Worm (Caenorhabditis elegans) whole organism, early embryonic: Measurements from ENCODE around the gene cutl-21.

Source experiments
- B0310.2 ChIP-seq: sonication (generic microtip); optimal IDR thresholded peaks from 2 replicates; lab custom pipeline; 2016; ENCODE audit warnings: mild to moderate bottlenecking, missing genetic modification characterization, missing compliant biosample characterization
- F13C5.2 ChIP-seq: sonication (generic microtip); optimal IDR thresholded peaks from 2 replicates; lab custom pipeline; 2017; ENCODE audit warnings: mild to moderate bottlenecking, missing genetic modification characterization, inconsistent platforms, missing compliant biosample characterization
- aly-1 ChIP-seq: sonication (generic microtip); optimal IDR thresholded peaks from 2 replicates; lab custom pipeline; 2016; ENCODE audit warnings: missing genetic modification characterization, missing compliant biosample characterization
- ama-1 ChIP-seq: fragments of 150-350 bp; optimal IDR thresholded peaks from 2 replicates; lab custom pipeline; 2014
- ceh-13 ChIP-seq: fragments of 200-800 bp; sonication (Bioruptor generic); optimal IDR thresholded peaks from 2 replicates; lab custom pipeline; 2018; ENCODE audit warnings: mild to moderate bottlenecking, missing genetic modification characterization, missing compliant biosample characterization
- ceh-36 ChIP-seq: sonication (generic microtip); optimal IDR thresholded peaks from 2 replicates; lab custom pipeline; 2016; ENCODE audit warnings: missing genetic modification characterization, inconsistent platforms, missing compliant biosample characterization
- ets-7 ChIP-seq: sonication (generic microtip); optimal IDR thresholded peaks from 2 replicates; lab custom pipeline; 2016; ENCODE audit warnings: missing genotype, missing genetic modification characterization, missing compliant biosample characterization
- flt-1 ChIP-seq: fragments of 200-800 bp; sonication (Bioruptor generic); IDR thresholded peaks from 2 replicates; pipeline ENCODE4 v1.3.6; 2022; ENCODE audit warnings: missing genetic modification characterization, missing compliant biosample characterization
- hmbx-1 ChIP-seq: sonication (generic microtip); optimal IDR thresholded peaks from 2 replicates; lab custom pipeline; 2016; ENCODE audit warnings: mild to moderate bottlenecking, missing genetic modification characterization, missing compliant biosample characterization
- hmg-4 ChIP-seq: fragments of 200-800 bp; sonication (Bioruptor generic); optimal IDR thresholded peaks from 2 replicates; lab custom pipeline; 2018; ENCODE audit warnings: mild to moderate bottlenecking, missing genetic modification characterization, missing compliant biosample characterization
- hnd-1 ChIP-seq: sonication (generic microtip); optimal IDR thresholded peaks from 2 replicates; lab custom pipeline; 2016; ENCODE audit warnings: missing genetic modification characterization, missing compliant biosample characterization
- pes-1 ChIP-seq: fragments of 200-800 bp; sonication (Bioruptor generic); IDR thresholded peaks from 2 replicates; pipeline ENCODE4 v1.3.6; 2022; ENCODE audit warnings: missing genetic modification reagents, missing genetic modification characterization, missing compliant biosample characterization
- scrt-1 ChIP-seq: fragments of 200-800 bp; sonication (Bioruptor generic); IDR thresholded peaks from 2 replicates; pipeline ENCODE4 v1.3.6; 2022; ENCODE audit warnings: missing genetic modification characterization, missing compliant biosample characterization
- sea-1 ChIP-seq: fragments of 200-800 bp; sonication (Bioruptor generic); conservative IDR thresholded peaks from 2 replicates; pipeline ENCODE4 v1.3.6; 2022; ENCODE audit warnings: missing genetic modification characterization, missing compliant biosample characterization
- tbx-11 ChIP-seq: fragments of 200-800 bp; sonication (Bioruptor generic); IDR thresholded peaks from 2 replicates; pipeline ENCODE4 v1.3.6; 2022; ENCODE audit warnings: missing genetic modification characterization, missing compliant biosample characterization
- tbx-37 ChIP-seq: fragments of 200-800 bp; sonication (Bioruptor generic); conservative IDR thresholded peaks from 2 replicates; pipeline ENCODE4 v1.3.6; 2022; ENCODE audit warnings: missing genetic modification reagents, missing genetic modification characterization, missing compliant biosample characterization
- tra-4 ChIP-seq: sonication (generic microtip); optimal IDR thresholded peaks from 2 replicates; lab custom pipeline; 2017; ENCODE audit warnings: missing genetic modification characterization, missing compliant biosample characterization

Gene cutl-21

DNA sequence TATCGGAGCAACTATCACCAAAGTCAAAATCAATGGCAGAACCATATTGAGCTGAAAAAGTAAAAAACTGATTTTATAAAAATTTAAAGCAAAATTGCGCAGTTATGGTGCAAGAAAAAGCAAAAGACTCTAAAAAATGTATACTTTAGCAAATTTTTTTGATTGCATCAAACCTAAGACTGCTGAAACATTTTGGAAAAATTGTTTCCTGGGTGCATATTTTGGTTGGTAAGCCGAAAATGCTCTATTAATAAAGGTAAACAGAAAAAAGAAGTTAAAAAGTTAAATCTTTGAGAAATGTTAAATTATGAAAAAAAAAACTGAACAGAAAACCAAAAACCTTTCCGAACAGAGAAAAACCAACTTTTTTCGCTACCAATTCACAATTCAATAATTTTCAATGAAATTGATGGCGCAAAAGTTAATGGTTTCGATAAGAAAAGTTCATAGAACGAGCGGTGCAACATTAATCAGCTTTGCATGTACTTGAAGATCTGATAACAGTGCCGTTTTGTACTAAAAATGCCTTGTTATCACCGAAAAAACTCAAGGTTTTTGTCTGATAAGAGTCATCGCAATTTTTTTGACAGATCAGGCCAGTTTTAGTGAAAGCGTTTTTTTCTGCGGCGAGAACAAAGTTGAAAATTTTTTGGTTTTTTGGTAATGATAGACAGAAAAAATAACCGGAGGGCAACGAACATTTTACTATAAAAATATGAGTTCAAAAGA lies 26.0 kb upstream of the cutl-21 start, which contains the start of gene abhd-3.2:
abhd-3.2 (minus strand) TSS at position 51 of the 729 bp plus-strand sequence.
- TF ChIP-seq aly-1 (no peak), tra-4 (tag; lab: Kevin White, UChicago) (no peak), B0310.2 (tag; lab: Kevin White, UChicago) (no peak), flt-1 (GFP tag; lab: Robert Waterston, UW) (no peak), hmg-4 (no peak), pes-1 (GFP tag; lab: Robert Waterston, UW) (no peak), ets-7 (tag; lab: Kevin White, UChicago) (no peak), ceh-36 (tag; lab: Kevin White, UChicago) (no peak)

DNA sequence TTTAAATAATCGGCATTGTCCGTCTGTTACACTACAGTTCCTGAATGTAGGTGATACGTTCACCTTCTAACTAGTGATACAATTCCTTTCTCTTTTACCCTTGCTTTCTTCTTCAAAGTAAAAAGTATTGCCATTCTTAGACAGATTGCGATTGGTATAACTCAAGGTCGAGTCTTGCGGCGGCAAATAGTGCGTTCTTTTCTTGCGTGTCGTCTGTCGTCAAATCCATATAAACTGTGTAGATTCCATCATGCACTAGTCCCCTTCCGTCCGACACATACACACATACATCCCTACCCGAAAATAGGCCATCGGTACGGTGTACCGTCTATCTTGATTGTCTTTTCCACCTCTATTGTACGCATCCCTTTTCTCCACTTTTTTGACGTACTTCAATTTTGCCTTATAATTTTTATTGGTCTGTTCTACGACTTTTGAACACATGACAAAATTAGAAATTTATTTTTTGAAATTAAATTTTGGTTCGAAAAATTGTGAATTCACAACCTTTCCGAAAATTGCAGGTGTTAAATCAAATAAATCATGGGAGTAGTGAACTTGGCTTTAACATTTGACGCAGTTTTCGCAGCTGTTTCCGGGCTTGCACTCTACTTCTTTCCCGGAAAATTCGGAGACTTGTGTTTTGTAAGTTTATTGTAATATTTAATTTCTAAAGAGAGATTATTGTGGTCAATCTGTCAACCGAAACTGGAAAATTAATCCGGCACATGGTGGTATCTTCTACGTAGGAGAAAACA lies 23.7 kb upstream of the cutl-21 start, which contains the start of gene C44C1.1:
C44C1.1 (plus strand) TSS at position 525 of the 758 bp plus-strand sequence.
- TF ChIP-seq ets-7 (tag; lab: Kevin White, UChicago) (no peak), aly-1 (no peak), pes-1 (GFP tag; lab: Robert Waterston, UW) (no peak), hnd-1 (tag; lab: Kevin White, UChicago) (no peak), ama-1 (lab: Kevin White, UChicago) (no peak), scrt-1 (GFP tag; lab: Robert Waterston, UW) (no peak), ceh-36 (tag; lab: Kevin White, UChicago) (no peak), F13C5.2 (no peak), tbx-37 (GFP tag; lab: Robert Waterston, UW) (no peak), tbx-11 (GFP tag; lab: Robert Waterston, UW) (no peak), ceh-13 (GFP tag; lab: Kevin White, UChicago) (no peak), flt-1 (GFP tag; lab: Robert Waterston, UW) (no peak), B0310.2 (tag; lab: Kevin White, UChicago) (no peak), hmbx-1 (no peak), sea-1 (GFP tag; lab: Robert Waterston, UW) (no peak), tra-4 (tag; lab: Kevin White, UChicago) (no peak), hmg-4 (no peak)

ce11 chrX:982598-982997 lies 21.5 kb upstream of the cutl-21 start:
- no peak for TF ChIP-seq ets-7 (tag; lab: Kevin White, UChicago)
- no peak for TF ChIP-seq aly-1
- no peak for TF ChIP-seq tbx-11 (GFP tag; lab: Robert Waterston, UW)
- no peak for TF ChIP-seq hnd-1 (tag; lab: Kevin White, UChicago)
- TF ChIP-seq scrt-1 (GFP tag; lab: Robert Waterston, UW): no peak
- no peak for TF ChIP-seq tra-4 (tag; lab: Kevin White, UChicago)
- no peak for TF ChIP-seq pes-1 (GFP tag; lab: Robert Waterston, UW)
- no peak for TF ChIP-seq hmg-4
- TF ChIP-seq F13C5.2: no peak
- TF ChIP-seq hmbx-1: no peak
- TF ChIP-seq ceh-36 (tag; lab: Kevin White, UChicago): no peak
- no peak for TF ChIP-seq sea-1 (GFP tag; lab: Robert Waterston, UW)
- no peak for TF ChIP-seq ceh-13 (GFP tag; lab: Kevin White, UChicago)
- TF ChIP-seq flt-1 (GFP tag; lab: Robert Waterston, UW): no peak
- TF ChIP-seq B0310.2 (tag; lab: Kevin White, UChicago): no peak
- no peak for TF ChIP-seq tbx-37 (GFP tag; lab: Robert Waterston, UW)
- TF ChIP-seq ama-1 (lab: Kevin White, UChicago): no peak

DNA sequence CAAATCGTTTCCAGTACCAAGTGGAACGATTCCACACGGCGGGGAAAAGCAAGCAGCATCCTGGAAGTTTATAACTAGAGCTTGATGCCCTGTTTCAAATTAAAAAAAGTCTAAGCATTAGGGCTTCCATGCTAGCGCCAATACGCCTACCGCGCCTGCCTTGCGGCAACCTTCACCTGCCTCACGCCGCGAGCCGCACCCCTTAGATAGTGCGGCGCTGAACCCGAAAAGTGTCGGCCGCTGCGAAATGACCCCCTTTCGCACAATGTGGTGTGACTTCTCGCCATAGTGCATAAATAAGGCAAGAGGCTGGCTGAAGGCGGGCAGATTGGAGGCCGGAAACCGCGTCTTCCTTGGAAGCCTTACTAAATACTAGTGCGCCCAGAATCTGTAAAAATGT lies 17.7 kb upstream of the cutl-21 start:
- TF ChIP-seq hmg-4 (peak; percentile 43), pes-1 (GFP tag; lab: Robert Waterston, UW) (peak; percentile 34; the same call in 1 of the 2 replicates), tbx-37 (GFP tag; lab: Robert Waterston, UW) (0 out of 2 replicates have a peak, but pooled peaks have one; percentile 5), ama-1 (lab: Kevin White, UChicago) (no peak)

- TF ChIP-seq hmbx-1: no peak
- TF ChIP-seq tra-4 (tag; lab: Kevin White, UChicago): no peak
Observed at ce11 chrX:991274-991673, 12.9 kb upstream of the cutl-21 start, which contains the start of the genes C09E10.3 and dgk-1. Gene C09E10.3, minus strand, starts transcription at chrX:991374. Gene dgk-1, minus strand, starts transcription at chrX:991456.

DNA sequence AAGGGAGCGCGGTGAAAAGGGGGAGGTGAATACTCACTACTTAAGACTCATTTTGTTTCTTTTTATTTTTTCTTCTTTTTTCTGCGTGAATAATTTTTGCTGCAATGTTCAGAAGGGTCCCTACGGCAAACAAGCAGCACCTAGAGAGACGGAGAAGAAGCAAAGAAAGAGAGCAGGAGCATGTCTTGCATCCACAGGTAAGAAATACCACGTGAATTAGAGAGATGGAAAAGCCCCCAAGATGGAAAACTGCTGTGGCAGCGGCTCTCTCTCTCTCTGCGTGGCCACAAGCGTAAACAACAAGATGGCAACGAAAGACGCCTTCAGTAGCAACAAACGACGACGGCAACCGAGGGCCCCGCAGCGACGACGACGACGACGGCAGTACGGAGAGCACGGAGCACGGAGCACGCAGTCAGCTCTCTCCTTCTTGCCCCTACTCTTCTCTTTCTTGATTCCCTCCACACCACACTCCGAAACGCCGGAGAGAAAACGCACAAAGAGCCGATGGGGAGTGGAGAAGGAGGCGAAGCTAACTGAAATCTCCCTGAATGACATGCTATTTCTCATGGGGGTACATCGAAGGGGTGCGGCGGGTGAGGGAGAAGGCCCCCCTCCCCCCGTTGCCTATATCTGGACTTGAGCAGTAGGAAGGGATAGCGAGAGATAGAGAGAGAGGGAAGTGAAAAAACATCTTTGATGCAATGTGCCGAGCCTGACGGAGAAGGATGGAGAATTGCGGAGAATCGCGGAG lies 11.3 kb upstream of the cutl-21 start:
- TF ChIP-seq pes-1 (GFP tag; lab: Robert Waterston, UW): no peak
- no peak for TF ChIP-seq tbx-11 (GFP tag; lab: Robert Waterston, UW)
- TF ChIP-seq ceh-13 (GFP tag; lab: Kevin White, UChicago): no peak
- no peak for TF ChIP-seq hmbx-1
- peak; percentile 63 for TF ChIP-seq F13C5.2
- TF ChIP-seq ama-1 (lab: Kevin White, UChicago): no peak
- no peak for TF ChIP-seq tra-4 (tag; lab: Kevin White, UChicago)
- no peak for TF ChIP-seq tbx-37 (GFP tag; lab: Robert Waterston, UW)
- TF ChIP-seq ets-7 (tag; lab: Kevin White, UChicago): no peak
- peak; percentile 74 for TF ChIP-seq aly-1
- peak; percentile 51 for TF ChIP-seq hmg-4
- TF ChIP-seq hnd-1 (tag; lab: Kevin White, UChicago): no peak
- no peak for TF ChIP-seq flt-1 (GFP tag; lab: Robert Waterston, UW)
- no peak for TF ChIP-seq ceh-36 (tag; lab: Kevin White, UChicago)
